Worm (Caenorhabditis elegans) whole organism, young adult: ENCODE measurements around the gene clp-2.

Experiments used
- B0019.2 ChIP-seq: fragments of 200-800 bp; sonication (Bioruptor generic); conservative IDR thresholded peaks from 2 replicates; pipeline ENCODE4 v1.3.6; 2022; ENCODE audit warnings: missing genetic modification reagents, missing genetic modification characterization, missing compliant biosample characterization
- D2030.7 ChIP-seq: fragments of 200-800 bp; sonication (Bioruptor generic); IDR thresholded peaks from 2 replicates; pipeline ENCODE4 v1.3.6; 2022; ENCODE audit warnings: missing genetic modification reagents, missing genetic modification characterization, missing compliant biosample characterization
- F22D6.2 ChIP-seq: sonication (generic microtip); optimal IDR thresholded peaks from 2 replicates; lab custom pipeline; 2016; ENCODE audit warnings: mild to moderate bottlenecking, missing genetic modification characterization, missing compliant biosample characterization
- F33H1.4 ChIP-seq: fragments of 200-800 bp; sonication (Bioruptor generic); IDR thresholded peaks from 2 replicates; pipeline ENCODE4 v1.3.6; 2022; ENCODE audit warnings: missing genetic modification reagents, missing genetic modification characterization, missing compliant biosample characterization
- K11D2.4 ChIP-seq: fragments of 200-800 bp; sonication (Bioruptor generic); IDR thresholded peaks from 2 replicates; pipeline ENCODE4 v1.3.6; 2022; ENCODE audit warnings: missing genetic modification reagents, missing genetic modification characterization, missing compliant biosample characterization
- K12H6.12 ChIP-seq: fragments of 200-800 bp; sonication (Bioruptor generic); optimal IDR thresholded peaks from 2 replicates; lab custom pipeline; 2018; ENCODE audit warnings: mild to moderate bottlenecking, missing genetic modification characterization, missing compliant biosample characterization
- T07F8.4 ChIP-seq: sonication (generic microtip); optimal IDR thresholded peaks from 2 replicates; lab custom pipeline; 2016; ENCODE audit warnings: mild to moderate bottlenecking, missing genetic modification characterization, moderate library complexity, missing compliant biosample characterization
- Y53F4B.3 ChIP-seq: fragments of 200-800 bp; sonication (Bioruptor generic); IDR thresholded peaks from 2 replicates; pipeline ENCODE4 v1.3.6; 2022; ENCODE audit warnings: missing genetic modification reagents, missing genetic modification characterization, missing compliant biosample characterization
- Y53G8AR.9 ChIP-seq: fragments of 200-800 bp; sonication (Bioruptor generic); conservative IDR thresholded peaks from 2 replicates; pipeline ENCODE4 v1.3.6; 2022; ENCODE audit warnings: missing genetic modification reagents, missing genetic modification characterization, missing compliant biosample characterization
- ama-1 ChIP-seq, 3 experiments: fragments of 150-350 bp in 1 of 3; sonication (generic microtip) in 2 of 3; optimal IDR thresholded peaks; 2 replicates each; lab custom pipeline; 2014 to 2018; ENCODE audit warnings: missing biosample characterization in 2 of 3, missing genetic modification characterization in 2 of 3, missing genetic modification reagents in 2 of 3
- attf-5 ChIP-seq: fragments of 200-800 bp; sonication (Bioruptor generic); optimal IDR thresholded peaks from 2 replicates; lab custom pipeline; 2018; ENCODE audit warnings: mild to moderate bottlenecking, missing genetic modification characterization, missing compliant biosample characterization
- bed-2 ChIP-seq: fragments of 200-800 bp; sonication (Bioruptor generic); IDR thresholded peaks from 2 replicates; pipeline ENCODE4 v1.3.6; 2022; ENCODE audit warnings: missing genetic modification reagents, missing genetic modification characterization, missing compliant biosample characterization
- cebp-1 ChIP-seq, 2 experiments: fragments of 200-800 bp in 1 of 2; sonication (Bioruptor generic) in 1 of 2; sonication (generic microtip) in 1 of 2; IDR thresholded peaks in 1 of 2; optimal IDR thresholded peaks in 1 of 2; 2 replicates each; pipeline versions ENCODE4 v1.3.6 to Lab custom; 2017 to 2022; ENCODE audit warnings: missing compliant biosample characterization in 2 of 2, missing genetic modification characterization in 2 of 2, mild to moderate bottlenecking in 1 of 2, missing genetic modification reagents in 1 of 2, moderate library complexity in 1 of 2
- ceh-27 ChIP-seq: fragments of 200-800 bp; sonication (Bioruptor generic); optimal IDR thresholded peaks from 2 replicates; lab custom pipeline; 2018; ENCODE audit warnings: mild to moderate bottlenecking, missing genetic modification characterization, moderate library complexity, missing compliant biosample characterization
- dox-1 ChIP-seq: fragments of 200-800 bp; sonication (Bioruptor generic); IDR thresholded peaks from 2 replicates; pipeline ENCODE4 v1.3.6; 2022; ENCODE audit warnings: missing genetic modification reagents, missing genetic modification characterization, missing compliant biosample characterization
- hmg-1.2 ChIP-seq: fragments of 200-800 bp; sonication (Bioruptor generic); IDR thresholded peaks from 2 replicates; pipeline ENCODE4 v1.3.6; 2022; ENCODE audit warnings: missing genetic modification reagents, missing genetic modification characterization, missing compliant biosample characterization
- let-526 ChIP-seq: fragments of 200-800 bp; sonication (Bioruptor generic); IDR thresholded peaks from 2 replicates; pipeline ENCODE4 v1.3.6; 2022; ENCODE audit warnings: missing genetic modification reagents, missing genetic modification characterization, missing compliant biosample characterization
- let-607 ChIP-seq, 2 experiments: fragments of 200-800 bp in 1 of 2; sonication (Bioruptor generic) in 1 of 2; sonication (generic microtip) in 1 of 2; optimal IDR thresholded peaks; 2 replicates each; lab custom pipeline; 2016 to 2018; ENCODE audit warnings: mild to moderate bottlenecking in 2 of 2, missing compliant biosample characterization in 2 of 2, missing genetic modification characterization in 2 of 2, moderate library complexity in 2 of 2, missing genotype in 1 of 2
- lin-35 ChIP-seq, 3 experiments: fragments of 150-350 bp in 2 of 3; sonication (generic microtip) in 1 of 3; optimal IDR thresholded peaks; 2 replicates each; lab custom pipeline; 2014 to 2018; ENCODE audit warnings: missing biosample characterization in 3 of 3, missing genetic modification characterization in 3 of 3, missing genetic modification reagents in 3 of 3
- lin-40 ChIP-seq: sonication (generic microtip); optimal IDR thresholded peaks from 2 replicates; lab custom pipeline; 2016; ENCODE audit warnings: missing genetic modification characterization, mild to moderate bottlenecking, missing compliant biosample characterization, missing genotype, missing genetic modification reagents
- lin-54 ChIP-seq: fragments of 200-800 bp; sonication (Bioruptor generic); optimal IDR thresholded peaks from 2 replicates; lab custom pipeline; 2018; ENCODE audit warnings: mild to moderate bottlenecking, missing genetic modification characterization, missing compliant biosample characterization
- lir-1 ChIP-seq: fragments of 200-800 bp; sonication (Bioruptor generic); conservative IDR thresholded peaks from 2 replicates; pipeline ENCODE4 v1.3.6; 2022; ENCODE audit warnings: missing genetic modification reagents, missing genetic modification characterization, missing compliant biosample characterization
- madf-3 ChIP-seq: fragments of 200-800 bp; sonication (Bioruptor generic); IDR thresholded peaks from 2 replicates; pipeline ENCODE4 v1.3.6; 2022; ENCODE audit warnings: missing genetic modification reagents, missing genetic modification characterization, missing compliant biosample characterization
- mcd-1 ChIP-seq: fragments of 200-800 bp; sonication (Bioruptor generic); IDR thresholded peaks from 2 replicates; pipeline ENCODE4 v1.3.6; 2022; ENCODE audit warnings: missing genetic modification reagents, missing genetic modification characterization, missing compliant biosample characterization
- nfyb-1 ChIP-seq: fragments of 200-800 bp; sonication (Bioruptor generic); IDR thresholded peaks from 2 replicates; pipeline ENCODE4 v1.3.6; 2022; ENCODE audit warnings: missing genetic modification reagents, missing genetic modification characterization, missing compliant biosample characterization
- pha-4 ChIP-seq: fragments of 150-350 bp; sonication (generic microtip); optimal IDR thresholded peaks from 2 replicates; lab custom pipeline; 2014; ENCODE audit warnings: missing biosample characterization, missing genetic modification reagents, missing genetic modification characterization
- rpc-1 ChIP-seq, 2 experiments: fragments of 150-350 bp in 1 of 2; sonication (generic microtip) in 1 of 2; optimal IDR thresholded peaks; 2 replicates each; lab custom pipeline; 2014 to 2018; ENCODE audit warnings: missing biosample characterization in 1 of 2, missing genetic modification characterization in 1 of 2, missing genetic modification reagents in 1 of 2, missing genotype in 1 of 2
- somi-1 ChIP-seq: fragments of 200-800 bp; sonication (Bioruptor generic); optimal IDR thresholded peaks from 2 replicates; lab custom pipeline; 2018; ENCODE audit warnings: mild to moderate bottlenecking, missing genetic modification characterization, missing compliant biosample characterization
- unc-130 ChIP-seq: sonication (generic microtip); optimal IDR thresholded peaks from 2 replicates; lab custom pipeline; 2016; ENCODE audit warnings: missing genetic modification reagents, missing genetic modification characterization, missing compliant biosample characterization
- zfh-2 ChIP-seq: fragments of 200-800 bp; sonication (Bioruptor generic); conservative IDR thresholded peaks from 2 replicates; pipeline ENCODE4 v1.3.6; 2022; ENCODE audit warnings: missing genetic modification reagents, missing genetic modification characterization, missing compliant biosample characterization

The clp-2 gene

DNA sequence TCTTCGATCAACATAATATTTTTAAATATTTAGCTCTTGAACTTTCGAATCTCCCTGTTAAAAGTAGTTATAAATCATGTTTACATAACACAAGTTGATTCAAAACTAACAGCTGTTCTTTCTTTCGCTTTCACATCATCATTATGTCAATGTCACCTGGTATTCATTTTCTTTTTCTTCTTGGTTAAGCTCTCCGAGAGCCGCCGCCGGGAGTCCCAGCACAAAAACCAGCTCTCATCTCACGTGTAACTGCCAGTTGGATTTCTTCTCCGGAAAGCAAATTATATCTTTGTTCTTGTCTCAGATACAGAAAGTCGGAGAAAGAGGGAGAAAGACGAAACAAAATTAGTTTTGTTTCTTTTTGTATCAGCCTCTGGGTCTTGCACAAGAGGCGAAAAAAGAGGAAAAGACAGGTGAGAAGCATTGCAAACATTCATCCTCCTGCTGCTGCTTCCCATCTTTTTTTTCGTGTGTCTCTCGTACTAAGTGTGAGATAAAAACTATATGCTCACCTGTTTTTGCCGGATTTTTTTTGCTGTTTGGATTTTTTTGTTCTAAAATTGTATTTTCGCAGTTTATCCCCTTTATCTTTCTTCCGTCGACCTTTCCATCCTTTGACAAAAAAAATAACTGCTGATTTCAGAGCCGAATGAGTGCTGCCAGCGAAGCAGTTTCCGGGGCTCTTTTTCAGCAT lies 27.6 kb upstream of the clp-2 start, which contains the start of gene F17C8.3:
F17C8.3 (plus strand) TSS at position 644 of the 694 bp plus-strand sequence.
- TF ChIP-seq D2030.7 (GFP tag; lab: Robert Waterston, UW) (no peak), somi-1 (GFP tag; lab: Kevin White, UChicago) (peak; percentile 17), K12H6.12 (peak; percentile 21), F22D6.2 (no peak)

DNA sequence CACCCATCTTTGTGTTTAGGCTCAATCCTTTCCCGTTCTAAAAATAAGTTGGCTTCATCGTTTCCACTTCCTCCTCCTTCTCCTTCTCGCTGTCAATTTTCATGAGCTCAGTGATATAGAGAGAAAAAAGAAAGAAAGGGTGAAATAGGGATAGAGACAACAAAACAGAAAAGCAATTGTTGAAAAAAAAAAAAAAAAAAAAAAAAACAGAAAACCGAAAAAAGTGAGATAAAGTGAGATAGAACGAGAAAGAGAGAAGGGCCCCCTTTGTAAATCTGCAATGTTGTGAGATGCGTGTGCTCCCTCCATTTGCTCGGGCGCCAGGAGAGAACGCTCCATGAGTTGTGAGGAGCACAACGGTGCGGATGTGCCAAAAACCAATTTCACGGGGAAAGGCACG lies 20.1 kb upstream of the clp-2 start:
- no peak for TF ChIP-seq ama-1 (optimal IDR thresholded peaks at IDR 0.05; lab: Kevin White, UChicago)
- TF ChIP-seq ama-1 (GFP tag; optimal IDR thresholded peaks at IDR 0.05; lab: Kevin White, UChicago), result no peak
- TF ChIP-seq zfh-2 (GFP tag; lab: Robert Waterston, UW), result peak; percentile 54
- TF ChIP-seq, all 124 proteins: peak for 1

DNA sequence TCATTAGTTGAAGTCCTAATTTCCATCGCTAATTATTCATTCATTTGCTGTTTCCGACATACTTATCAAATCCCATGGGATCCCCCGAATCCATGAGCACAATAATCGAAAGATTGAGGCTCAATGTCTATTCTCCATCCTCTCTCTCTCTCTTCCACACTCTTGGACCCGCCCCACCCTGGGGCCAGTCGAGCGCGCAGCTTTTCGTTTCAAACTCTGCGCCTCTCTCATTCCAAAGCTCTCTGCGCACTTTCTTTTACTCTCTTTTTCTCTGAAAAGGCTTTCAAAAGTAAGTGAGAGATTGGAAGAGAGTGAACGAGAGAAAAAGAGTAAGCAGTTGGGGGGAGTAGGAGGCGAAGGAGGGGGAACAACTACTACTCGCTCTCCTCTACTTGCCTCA lies 17.9 kb upstream of the clp-2 start, which contains the start of gene acy-1:
acy-1 (plus strand) TSS at position 346 of the 400 bp plus-strand sequence.
- TF ChIP-seq bed-2 (GFP tag; lab: Robert Waterston, UW) (no peak), lin-40 (peak; percentile 36), let-607 (tag; optimal IDR thresholded peaks at IDR 0.05; lab: Kevin White, UChicago) (no peak), attf-5 (GFP tag; lab: Kevin White, UChicago) (peak; percentile 34), lir-1 (GFP tag; lab: Robert Waterston, UW) (no peak), zfh-2 (GFP tag; lab: Robert Waterston, UW) (peak; percentile 88), pha-4 (tag; lab: Kevin White, UChicago) (no peak), nfyb-1 (GFP tag; lab: Robert Waterston, UW) (0 out of 2 replicates have a peak, but pooled peaks have one; percentile 32), ceh-27 (GFP tag; lab: Kevin White, UChicago) (peak; percentile 51), B0019.2 (GFP tag; lab: Robert Waterston, UW) (no peak), madf-3 (GFP tag; lab: Robert Waterston, UW) (no peak), rpc-1 (optimal IDR thresholded peaks at IDR 0.05; lab: Kevin White, UChicago) (no peak), rpc-1 (tag; optimal IDR thresholded peaks at IDR 0.05; lab: Kevin White, UChicago) (no peak), Y53F4B.3 (GFP tag; lab: Robert Waterston, UW) (no peak), Y53G8AR.9 (GFP tag; lab: Robert Waterston, UW) (no peak), F33H1.4 (GFP tag; lab: Robert Waterston, UW) (no peak), let-526 (GFP tag; lab: Robert Waterston, UW) (no peak), K11D2.4 (GFP tag; lab: Robert Waterston, UW) (peak; percentile 54), unc-130 (GFP tag; lab: Kevin White, UChicago) (no peak), lin-35 (GFP tag; optimal IDR thresholded peaks at IDR 0.05; lab: Kevin White, UChicago) (peak in 1 of 3 experiments; percentile 78), dox-1 (GFP tag; lab: Robert Waterston, UW) (peak; percentile 45; the same call in 1 of the 2 replicates), hmg-1.2 (peak; percentile 85), lin-54 (GFP tag; lab: Kevin White, UChicago) (peak; percentile 8), mcd-1 (peak; percentile 57), cebp-1 (GFP tag; IDR thresholded peaks at IDR 0.05; lab: Robert Waterston, UW) (no peak), cebp-1 (tag; optimal IDR thresholded peaks at IDR 0.05; lab: Kevin White, UChicago) (peak; percentile 59), somi-1 (GFP tag; lab: Kevin White, UChicago) (no peak), T07F8.4 (tag; lab: Kevin White, UChicago) (no peak), K12H6.12 (peak; percentile 75)
- TF ChIP-seq, all 124 proteins: peak for 13
